Fruit fly (Drosophila melanogaster): ENCODE data around the gene dnd.

dnd gene

dm6 chr3R:21852579-21853233 is 34.4 kb downstream of the dnd start (continued):
- TF ChIP-seq TFAM (GFP tag; optimal IDR thresholded peaks at IDR 0.05) = no peak
- TF ChIP-seq lilli (GFP tag; optimal IDR thresholded peaks at IDR 0.05) = peak; percentile 53
- TF ChIP-seq z (GFP tag; IDR thresholded peaks at IDR 0.05) = 0 out of 3 replicates have a peak, but pooled peaks have one; percentile 26
- TF ChIP-seq eve (GFP tag; optimal IDR thresholded peaks at IDR 0.05) = peak in 1 of 2 experiments; percentile 9
- no peak for TF ChIP-seq CG3065 (GFP tag; optimal IDR thresholded peaks at IDR 0.05)
- TF ChIP-seq Trl (optimal IDR thresholded peaks at IDR 0.05) = no peak
- peak; percentile 30 for TF ChIP-seq Trl (GFP tag; optimal IDR thresholded peaks at IDR 0.05)
- TF ChIP-seq vvl (GFP tag; IDR thresholded peaks at IDR 0.05) = peak; percentile 41; the same call in 1 of the 2 replicates
- TF ChIP-seq dmrt99B (tag; optimal IDR thresholded peaks at IDR 0.05) = peak; percentile 29
- TF ChIP-seq NfI (GFP tag; optimal IDR thresholded peaks at IDR 0.05) = peak; percentile 19
- peak; percentile 14 for TF ChIP-seq CoRest (tag; optimal IDR thresholded peaks at IDR 0.05)
- TF ChIP-seq CG8765 (GFP tag; IDR thresholded peaks at IDR 0.05) = peak; percentile 34; the same call in 1 of the 2 replicates
- TF ChIP-seq CG4360 (GFP tag; IDR thresholded peaks at IDR 0.05) = 0 out of 2 replicates have a peak, but pooled peaks have one; percentile 17
- peak; percentile 46 for TF ChIP-seq CG7556 (GFP tag; optimal IDR thresholded peaks at IDR 0.05)
- peak; percentile 18 for TF ChIP-seq bcd (GFP tag; optimal IDR thresholded peaks at IDR 0.05)
- no peak for TF ChIP-seq CG4328 (GFP tag; optimal IDR thresholded peaks at IDR 0.05)
- peak; percentile 70 for TF ChIP-seq crol (GFP tag; IDR thresholded peaks at IDR 0.05)
- TF ChIP-seq sqz (GFP tag; optimal IDR thresholded peaks at IDR 0.05) = peak; percentile 82
- peak; percentile 15 for TF ChIP-seq nmo (GFP tag; optimal IDR thresholded peaks at IDR 0.05)
- no peak for TF ChIP-seq Atf3 (GFP tag; optimal IDR thresholded peaks at IDR 0.05)
- no peak for TF ChIP-seq Lpt (GFP tag; optimal IDR thresholded peaks at IDR 0.05)
- TF ChIP-seq CG14710 (tag; optimal IDR thresholded peaks at IDR 0.05) = peak; percentile 4
- TF ChIP-seq Ssrp (tag; optimal IDR thresholded peaks at IDR 0.05) = peak; percentile 3
- TF ChIP-seq Hr51 (GFP tag; optimal IDR thresholded peaks at IDR 0.05) = peak in 1 of 2 experiments; percentile 36
- TF ChIP-seq Bteb2 (GFP tag; optimal IDR thresholded peaks at IDR 0.05) = no peak
- TF ChIP-seq tap (tag; optimal IDR thresholded peaks at IDR 0.05) = peak; percentile 28
- peak; percentile 16 for TF ChIP-seq CG15011 (GFP tag; optimal IDR thresholded peaks at IDR 0.05)
- TF ChIP-seq CG12391 (tag; optimal IDR thresholded peaks at IDR 0.05) = peak; percentile 17
- peak; percentile 59 for TF ChIP-seq CG2678 (tag; optimal IDR thresholded peaks at IDR 0.05)
- peak; percentile 17 for TF ChIP-seq CG3838 (GFP tag; optimal IDR thresholded peaks at IDR 0.05)
- peak; percentile 16 for TF ChIP-seq CG12104 (GFP tag; optimal IDR thresholded peaks at IDR 0.05)
- peak; percentile 32; the same call in 1 of the 2 replicates for TF ChIP-seq CG9932 (GFP tag; IDR thresholded peaks at IDR 0.05)
- TF ChIP-seq CG13775 (GFP tag; optimal IDR thresholded peaks at IDR 0.05) = peak; percentile 15
- TF ChIP-seq HLH54F (GFP tag; optimal IDR thresholded peaks at IDR 0.05) = peak; percentile 3
- peak; percentile 60 for TF ChIP-seq gem (tag; optimal IDR thresholded peaks at IDR 0.05)
- no peak for TF ChIP-seq CG7372 (GFP tag; IDR thresholded peaks at IDR 0.05)
- TF ChIP-seq slbo (GFP tag; IDR thresholded peaks at IDR 0.05) = peak; percentile 22; the same call in 1 of the 2 replicates
- peak; percentile 59 for TF ChIP-seq Meics (GFP tag; optimal IDR thresholded peaks at IDR 0.05)
- TF ChIP-seq CG15514 (GFP tag; optimal IDR thresholded peaks at IDR 0.05) = no peak
- TF ChIP-seq CG9876 (GFP tag; optimal IDR thresholded peaks at IDR 0.05) = no peak
- peak; percentile 6 for TF ChIP-seq CG10267 (tag; optimal IDR thresholded peaks at IDR 0.05)
- peak; percentile 67 for TF ChIP-seq sens (GFP tag)
- TF ChIP-seq PHDP (tag; optimal IDR thresholded peaks at IDR 0.05) = peak; percentile 42
- TF ChIP-seq Chrac-16 (GFP tag; optimal IDR thresholded peaks at IDR 0.05) = no peak
- peak; percentile 53 for TF ChIP-seq zfh2 (GFP tag; optimal IDR thresholded peaks at IDR 0.05)
- TF ChIP-seq Fer3 (tag; optimal IDR thresholded peaks at IDR 0.05) = peak; percentile 39
- peak; percentile 18 for TF ChIP-seq Dip3 (GFP tag; optimal IDR thresholded peaks at IDR 0.05)
- TF ChIP-seq dysf (GFP tag; IDR thresholded peaks at IDR 0.05) = peak; percentile 44; the same call in 2 of the 3 replicates
- TF ChIP-seq CG6765 (GFP tag; optimal IDR thresholded peaks at IDR 0.05) = no peak
- TF ChIP-seq CG3281 (GFP tag; optimal IDR thresholded peaks at IDR 0.05) = peak; percentile 37

All from whole organism, embryonic.